Fruit fly (Drosophila melanogaster) whole organism, wandering third instar larva: ENCODE results near the gene CG9286.

Experiments used
- Abd-B ChIP-seq: fragments of >200 bp; optimal IDR thresholded peaks from 2 replicates; lab custom pipeline; 2017; ENCODE audit warnings: missing biosample characterization, missing genetic modification characterization
- CG32264 ChIP-seq: fragments of 200-800 bp; sonication (Bioruptor generic); optimal IDR thresholded peaks from 2 replicates; lab custom pipeline; 2016; ENCODE audit warnings: missing biosample characterization, missing genetic modification characterization
- CG9705 ChIP-seq: fragments of 200-800 bp; sonication (Bioruptor generic); optimal IDR thresholded peaks from 2 replicates; lab custom pipeline; 2018; ENCODE audit warnings: missing biosample characterization, mild to moderate bottlenecking, missing genetic modification characterization
- CrebA ChIP-seq: fragments of 200-800 bp; sonication (Bioruptor generic); optimal IDR thresholded peaks from 2 replicates; lab custom pipeline; 2016; ENCODE audit warnings: missing biosample characterization, mild to moderate bottlenecking, missing genetic modification characterization, borderline replicate concordance
- Dfd ChIP-seq: fragments of >200 bp; optimal IDR thresholded peaks from 2 replicates; lab custom pipeline; 2017; ENCODE audit warnings: missing biosample characterization, missing genetic modification characterization
- Dif ChIP-seq: fragments of 200-275, 200-300 bp; sonication (Bioruptor generic); optimal IDR thresholded peaks from 2 replicates; lab custom pipeline; 2018; ENCODE audit warnings: missing biosample characterization, missing genetic modification characterization; ENCODE audit not compliant: partially characterized antibody
- GATAd ChIP-seq: sonication (Bioruptor generic); optimal IDR thresholded peaks from 2 replicates; lab custom pipeline; 2016; ENCODE audit warnings: missing biosample characterization, missing genetic modification characterization
- HLH106 ChIP-seq: fragments of 200-800 bp; optimal IDR thresholded peaks from 3 replicates; lab custom pipeline; 2019; ENCODE audit warnings: missing biosample characterization, mild to moderate bottlenecking, missing genetic modification characterization, moderate library complexity
- Hnf4 ChIP-seq: fragments of 200-800 bp; sonication (Bioruptor generic); optimal IDR thresholded peaks from 2 replicates; lab custom pipeline; 2016; ENCODE audit warnings: missing biosample characterization, mild to moderate bottlenecking, missing genetic modification characterization
- Hr78 ChIP-seq: fragments of >200 bp; optimal IDR thresholded peaks from 2 replicates; lab custom pipeline; 2017; ENCODE audit warnings: missing biosample characterization, missing genetic modification characterization
- Hr83 ChIP-seq: fragments of 200-300 bp; sonication (Bioruptor generic); optimal IDR thresholded peaks from 2 replicates; lab custom pipeline; 2016; ENCODE audit warnings: missing biosample characterization, mild to moderate bottlenecking, missing genetic modification characterization, moderate library complexity; ENCODE audit not compliant: poor library complexity, severe bottlenecking
- Jra ChIP-seq: sonication (Bioruptor generic); optimal IDR thresholded peaks from 2 replicates; lab custom pipeline; 2016; ENCODE audit warnings: missing biosample characterization, missing genetic modification characterization
- Myc ChIP-seq: fragments of >200 bp; optimal IDR thresholded peaks from 2 replicates; lab custom pipeline; 2017
- N ChIP-seq: fragments of >200 bp; optimal IDR thresholded peaks from 2 replicates; lab custom pipeline; 2018; ENCODE audit warnings: missing biosample characterization, missing external identifiers, missing genetic modification characterization
- Rel ChIP-seq, 2 experiments: fragments of 200-800 bp; sonication (Bioruptor generic) in 1 of 2; optimal IDR thresholded peaks; 2 replicates in 1 of 2; 3 replicates in 1 of 2; lab custom pipeline; 2016 to 2019; ENCODE audit warnings: mild to moderate bottlenecking in 2 of 2, missing biosample characterization in 2 of 2, missing genetic modification characterization in 2 of 2, moderate library complexity in 1 of 2
- Sp1 ChIP-seq: fragments of 200-800 bp; sonication (Bioruptor generic); optimal IDR thresholded peaks from 3 replicates; lab custom pipeline; 2019; ENCODE audit warnings: missing biosample characterization, mild to moderate bottlenecking, missing genetic modification characterization, moderate library complexity
- Vsx2 ChIP-seq: fragments of 200-300, 225-300 bp; sonication (Bioruptor generic); optimal IDR thresholded peaks from 2 replicates; lab custom pipeline; 2018; ENCODE audit warnings: missing biosample characterization, missing genetic modification characterization; ENCODE audit not compliant: partially characterized antibody
- br ChIP-seq: fragments of 200-800 bp; sonication (Bioruptor generic); optimal IDR thresholded peaks from 2 replicates; lab custom pipeline; 2016; ENCODE audit warnings: missing biosample characterization, missing genetic modification characterization
- brk ChIP-seq: fragments of 200-800 bp; sonication (Bioruptor generic); optimal IDR thresholded peaks from 2 replicates; lab custom pipeline; 2016; ENCODE audit warnings: missing biosample characterization, mild to moderate bottlenecking, missing genetic modification characterization
- dmrt93B ChIP-seq: fragments of 200-800 bp; sonication (Bioruptor generic); optimal IDR thresholded peaks from 2 replicates; lab custom pipeline; 2018; ENCODE audit warnings: missing biosample characterization, mild to moderate bottlenecking, missing genetic modification characterization
- dsf ChIP-seq: sonication (Bioruptor generic); optimal IDR thresholded peaks from 2 replicates; lab custom pipeline; 2016; ENCODE audit warnings: missing biosample characterization, missing genetic modification characterization, borderline replicate concordance
- ey ChIP-seq: fragments of 200-800 bp; sonication (Bioruptor generic); optimal IDR thresholded peaks from 2 replicates; lab custom pipeline; 2016; ENCODE audit warnings: missing biosample characterization, missing genetic modification characterization
- foxo ChIP-seq, 2 experiments: fragments of 200-800 bp; sonication (Bioruptor generic); optimal IDR thresholded peaks; 2 replicates in 1 of 2; 3 replicates in 1 of 2; lab custom pipeline; 2016 to 2017; ENCODE audit warnings: missing biosample characterization in 2 of 2, missing genetic modification characterization in 2 of 2
- fru ChIP-seq: fragments of 200-800 bp; sonication (Bioruptor generic); optimal IDR thresholded peaks from 3 replicates; lab custom pipeline; 2016; ENCODE audit warnings: missing biosample characterization, mild to moderate bottlenecking, missing genetic modification characterization
- h ChIP-seq: fragments of 200-800 bp; sonication (Bioruptor generic); optimal IDR thresholded peaks from 3 replicates; lab custom pipeline; 2016; ENCODE audit warnings: missing biosample characterization, mild to moderate bottlenecking, missing genetic modification characterization
- lola ChIP-seq: fragments of >200 bp; optimal IDR thresholded peaks from 2 replicates; lab custom pipeline; 2017; ENCODE audit warnings: missing biosample characterization, missing genetic modification characterization
- pan ChIP-seq: fragments of >200 bp; optimal IDR thresholded peaks from 2 replicates; lab custom pipeline; 2017
- psq ChIP-seq: fragments of 200-800 bp; sonication (Bioruptor generic); optimal IDR thresholded peaks from 3 replicates; lab custom pipeline; 2017; ENCODE audit warnings: missing biosample characterization, mild to moderate bottlenecking, missing genetic modification characterization, moderate library complexity
- rgr ChIP-seq: fragments of 200-800 bp; sonication (Bioruptor generic); optimal IDR thresholded peaks from 3 replicates; lab custom pipeline; 2016; ENCODE audit warnings: missing biosample characterization, mild to moderate bottlenecking, missing genetic modification characterization
- sage ChIP-seq: fragments of 200-800 bp; sonication (Bioruptor generic); optimal IDR thresholded peaks from 2 replicates; lab custom pipeline; 2016; ENCODE audit warnings: missing biosample characterization, mild to moderate bottlenecking, missing genetic modification characterization
- sv ChIP-seq: fragments of 200-800 bp; sonication (Bioruptor generic); optimal IDR thresholded peaks from 3 replicates; lab custom pipeline; 2016; ENCODE audit warnings: missing biosample characterization, missing genetic modification characterization
- usp ChIP-seq: fragments of >200 bp; optimal IDR thresholded peaks from 2 replicates; lab custom pipeline; 2017; ENCODE audit warnings: missing biosample characterization, missing genetic modification characterization
- woc ChIP-seq: sonication (Bioruptor generic); optimal IDR thresholded peaks from 2 replicates; lab custom pipeline; 2016; ENCODE audit warnings: missing biosample characterization, mild to moderate bottlenecking, missing genetic modification characterization

CG9286 gene

dm6 chr3R:13807330-13807729 lies 26.6 kb downstream of the CG9286 start:
- TF ChIP-seq Jra (GFP tag; lab: Kevin White, UChicago), result no peak
- TF ChIP-seq Rel (GFP tag; optimal IDR thresholded peaks at IDR 0.05; lab: Kevin White, UChicago), result no peak
- peak; percentile 60 for TF ChIP-seq Rel (tag; optimal IDR thresholded peaks at IDR 0.05; lab: Kevin White, UChicago)

dm6 chr3R:13807906-13808305 lies 27.1 kb downstream of the CG9286 start:
- TF ChIP-seq sv (GFP tag; lab: Kevin White, UChicago) (no peak), foxo (GFP tag; optimal IDR thresholded peaks at IDR 0.05; lab: Kevin White, UChicago) (peak in 1 of 2 experiments; percentile 7), Abd-B (GFP tag; lab: Kevin White, UChicago) (no peak)

- TF ChIP-seq pan (lab: Kevin White, UChicago) (no peak), Jra (GFP tag; lab: Kevin White, UChicago) (no peak), GATAd (GFP tag; lab: Kevin White, UChicago) (no peak), fru (GFP tag; lab: Kevin White, UChicago) (no peak), Sp1 (GFP tag; lab: Kevin White, UChicago) (no peak), brk (GFP tag; lab: Kevin White, UChicago) (no peak), Rel (GFP tag; optimal IDR thresholded peaks at IDR 0.05; lab: Kevin White, UChicago) (no peak), Rel (tag; optimal IDR thresholded peaks at IDR 0.05; lab: Kevin White, UChicago) (no peak), Hnf4 (no peak), Hr83 (GFP tag; lab: Kevin White, UChicago) (no peak), Dif (GFP tag; lab: Kevin White, UChicago) (no peak), dmrt93B (GFP tag; lab: Kevin White, UChicago) (no peak), Myc (lab: Kevin White, UChicago) (no peak), CrebA (no peak), h (no peak), usp (GFP tag; lab: Kevin White, UChicago) (no peak), Hr78 (GFP tag; lab: Kevin White, UChicago) (no peak), psq (GFP tag; lab: Kevin White, UChicago) (no peak), sage (no peak), Dfd (GFP tag; lab: Kevin White, UChicago) (no peak), HLH106 (tag; lab: Kevin White, UChicago) (no peak)
These were observed 28.5 kb downstream of the CG9286 start for dm6 chr3R:13809261-13809660.

dm6 chr3R:13810308-13810707 lies 29.5 kb downstream of the CG9286 start:
- TF ChIP-seq Dif (GFP tag; lab: Kevin White, UChicago), result no peak
- no peak for TF ChIP-seq Jra (GFP tag; lab: Kevin White, UChicago)
- TF ChIP-seq fru (GFP tag; lab: Kevin White, UChicago), result no peak
- no peak for TF ChIP-seq Dfd (GFP tag; lab: Kevin White, UChicago)
- TF ChIP-seq CG9705 (GFP tag; lab: Kevin White, UChicago), result no peak
- TF ChIP-seq h, result no peak
- no peak for TF ChIP-seq psq (GFP tag; lab: Kevin White, UChicago)
- no peak for TF ChIP-seq foxo (GFP tag; optimal IDR thresholded peaks at IDR 0.05; lab: Kevin White, UChicago)
- TF ChIP-seq CG32264, result no peak
- TF ChIP-seq woc (GFP tag; lab: Kevin White, UChicago), result no peak
- no peak for TF ChIP-seq usp (GFP tag; lab: Kevin White, UChicago)
- no peak for TF ChIP-seq lola (GFP tag; lab: Kevin White, UChicago)
- TF ChIP-seq dsf, result no peak
- no peak for TF ChIP-seq br (GFP tag; lab: Kevin White, UChicago)

- no peak for TF ChIP-seq N
- no peak for TF ChIP-seq woc (GFP tag; lab: Kevin White, UChicago)
- TF ChIP-seq Myc (lab: Kevin White, UChicago), result no peak
- no peak for TF ChIP-seq ey
- TF ChIP-seq CG32264, result no peak
- no peak for TF ChIP-seq dsf
- TF ChIP-seq Abd-B (GFP tag; lab: Kevin White, UChicago), result no peak
- no peak for TF ChIP-seq GATAd (GFP tag; lab: Kevin White, UChicago)
- no peak for TF ChIP-seq usp (GFP tag; lab: Kevin White, UChicago)
- no peak for TF ChIP-seq brk (GFP tag; lab: Kevin White, UChicago)
- TF ChIP-seq sv (GFP tag; lab: Kevin White, UChicago), result no peak
- no peak for TF ChIP-seq Dfd (GFP tag; lab: Kevin White, UChicago)
- no peak for TF ChIP-seq lola (GFP tag; lab: Kevin White, UChicago)
- TF ChIP-seq Vsx2 (GFP tag; lab: Kevin White, UChicago), result no peak
- TF ChIP-seq rgr, result no peak
- no peak for TF ChIP-seq CrebA
These were observed 31.0 kb downstream of the CG9286 start for dm6 chr3R:13811737-13812136.
